Worm (Caenorhabditis elegans) whole organism, early embryonic: ENCODE measurements around the gene slc-17.8.
"Not testable (repeated sequence)": the region's sequence is repeated elsewhere in the genome, so short reads cannot be mapped to it uniquely, and the experiment has no call there.

Experiments used
- F13C5.2 ChIP-seq: sonication (generic microtip); optimal IDR thresholded peaks from 2 replicates; lab custom pipeline; 2017; ENCODE audit warnings: mild to moderate bottlenecking, missing genetic modification characterization, inconsistent platforms, missing compliant biosample characterization
- ama-1 ChIP-seq: fragments of 150-350 bp; optimal IDR thresholded peaks from 2 replicates; lab custom pipeline; 2014
- ets-7 ChIP-seq: sonication (generic microtip); optimal IDR thresholded peaks from 2 replicates; lab custom pipeline; 2016; ENCODE audit warnings: missing genotype, missing genetic modification characterization, missing compliant biosample characterization
- hmbx-1 ChIP-seq: sonication (generic microtip); optimal IDR thresholded peaks from 2 replicates; lab custom pipeline; 2016; ENCODE audit warnings: mild to moderate bottlenecking, missing genetic modification characterization, missing compliant biosample characterization
- hmg-4 ChIP-seq: fragments of 200-800 bp; sonication (Bioruptor generic); optimal IDR thresholded peaks from 2 replicates; lab custom pipeline; 2018; ENCODE audit warnings: mild to moderate bottlenecking, missing genetic modification characterization, missing compliant biosample characterization
- hnd-1 ChIP-seq: sonication (generic microtip); optimal IDR thresholded peaks from 2 replicates; lab custom pipeline; 2016; ENCODE audit warnings: missing genetic modification characterization, missing compliant biosample characterization
- pes-1 ChIP-seq: fragments of 200-800 bp; sonication (Bioruptor generic); IDR thresholded peaks from 2 replicates; pipeline ENCODE4 v1.3.6; 2022; ENCODE audit warnings: missing genetic modification reagents, missing genetic modification characterization, missing compliant biosample characterization
- scrt-1 ChIP-seq: fragments of 200-800 bp; sonication (Bioruptor generic); IDR thresholded peaks from 2 replicates; pipeline ENCODE4 v1.3.6; 2022; ENCODE audit warnings: missing genetic modification characterization, missing compliant biosample characterization
- tbx-11 ChIP-seq: fragments of 200-800 bp; sonication (Bioruptor generic); IDR thresholded peaks from 2 replicates; pipeline ENCODE4 v1.3.6; 2022; ENCODE audit warnings: missing genetic modification characterization, missing compliant biosample characterization

DNA sequence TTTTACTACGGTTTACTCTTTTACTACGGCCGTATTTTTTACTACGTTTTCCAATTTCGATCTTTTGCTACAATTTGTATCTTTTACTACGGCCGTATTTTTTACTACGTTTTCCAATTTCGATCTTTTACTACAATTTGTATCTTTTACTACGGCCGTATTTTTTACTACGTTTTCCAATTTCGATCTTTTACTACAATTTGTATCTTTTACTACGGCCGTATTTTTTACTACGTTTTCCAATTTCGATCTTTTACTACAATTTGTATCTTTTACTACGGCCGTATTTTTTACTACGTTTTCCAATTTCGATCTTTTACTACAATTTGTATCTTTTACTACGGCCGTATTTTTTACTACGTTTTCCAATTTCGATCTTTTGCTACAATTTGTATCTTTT is 29.4 kb upstream of the slc-17.8 start, which contains the start of gene F25G6.1:
- not testable (repeated sequence) for TF ChIP-seq scrt-1 (GFP tag; lab: Robert Waterston, UW); ama-1 (lab: Kevin White, UChicago); F13C5.2 (tag; lab: Kevin White, UChicago); hnd-1; tbx-11 (GFP tag; lab: Robert Waterston, UW); ets-7; hmg-4 (GFP tag; lab: Kevin White, UChicago); pes-1; hmbx-1
